Worm (Caenorhabditis elegans) whole organism, young adult: Measurements from ENCODE around the gene slc-17.4.

Experiments used
- F57C9.4 ChIP-seq: sonication (generic microtip); optimal IDR thresholded peaks from 2 replicates; lab custom pipeline; 2017; ENCODE audit warnings: mild to moderate bottlenecking, missing genetic modification characterization, missing compliant biosample characterization
- Y95B8A.8 ChIP-seq: fragments of 200-800 bp; sonication (Bioruptor generic); IDR thresholded peaks from 2 replicates; pipeline ENCODE4 v1.3.6; 2022; ENCODE audit warnings: missing genetic modification reagents, missing genetic modification characterization, missing compliant biosample characterization
- attf-6 ChIP-seq: fragments of 200-800 bp; sonication (Bioruptor generic); IDR thresholded peaks from 2 replicates; pipeline ENCODE4 v1.3.6; 2022; ENCODE audit warnings: missing genetic modification reagents, missing genetic modification characterization, missing compliant biosample characterization
- snpc-4 ChIP-seq, 5 experiments: fragments of 150-350 bp in 1 of 5; sonication (generic microtip) in 4 of 5; optimal IDR thresholded peaks; 2 replicates each; lab custom pipeline; 2014 to 2018; ENCODE audit warnings: missing genetic modification characterization in 5 of 5, missing biosample characterization in 3 of 5, antibody characterized with exemption in 2 of 5, mild to moderate bottlenecking in 2 of 5, missing compliant biosample characterization in 2 of 5, missing genotype in 2 of 5, moderate library complexity in 2 of 5, missing genetic modification reagents in 1 of 5

ce11 chrIV:17280441-17280939, 11.0 kb downstream of the slc-17.4 start:
- TF ChIP-seq Y95B8A.8 (no peak), F57C9.4 (tag; lab: Kevin White, UChicago) (no peak), snpc-4 (GFP tag; optimal IDR thresholded peaks at IDR 0.05; lab: Kevin White, UChicago) (no peak), snpc-4 (tag; optimal IDR thresholded peaks at IDR 0.05; lab: Kevin White, UChicago) (no peak), attf-6 (GFP tag; lab: Robert Waterston, UW) (no peak; the same call in 1 of the 2 replicates)
